Worm (Caenorhabditis elegans) whole organism, young adult: ENCODE results near the gene C50F4.16.

Source experiments
- B0261.1 ChIP-seq: sonication (generic microtip); optimal IDR thresholded peaks from 2 replicates; lab custom pipeline; 2016; ENCODE audit warnings: mild to moderate bottlenecking, missing genetic modification characterization, moderate library complexity, missing compliant biosample characterization
- D2030.7 ChIP-seq: fragments of 200-800 bp; sonication (Bioruptor generic); IDR thresholded peaks from 2 replicates; pipeline ENCODE4 v1.3.6; 2022; ENCODE audit warnings: missing genetic modification reagents, missing genetic modification characterization, missing compliant biosample characterization
- Y53G8AR.9 ChIP-seq: fragments of 200-800 bp; sonication (Bioruptor generic); conservative IDR thresholded peaks from 2 replicates; pipeline ENCODE4 v1.3.6; 2022; ENCODE audit warnings: missing genetic modification reagents, missing genetic modification characterization, missing compliant biosample characterization
- Y79H2A.3 ChIP-seq: fragments of 200-800 bp; sonication (Bioruptor generic); conservative IDR thresholded peaks from 2 replicates; pipeline ENCODE4 v1.3.6; 2022; ENCODE audit warnings: missing genetic modification reagents, missing genetic modification characterization, missing compliant biosample characterization
- ama-1 ChIP-seq, 3 experiments: fragments of 150-350 bp in 1 of 3; sonication (generic microtip) in 2 of 3; optimal IDR thresholded peaks; 2 replicates each; lab custom pipeline; 2014 to 2018; ENCODE audit warnings: missing biosample characterization in 2 of 3, missing genetic modification characterization in 2 of 3, missing genetic modification reagents in 2 of 3
- aptf-2 ChIP-seq: fragments of 200-800 bp; sonication (Bioruptor generic); conservative IDR thresholded peaks from 2 replicates; pipeline ENCODE4 v1.3.6; 2022; ENCODE audit warnings: missing genetic modification reagents, missing genetic modification characterization, missing compliant biosample characterization
- aptf-3 ChIP-seq: fragments of 200-800 bp; sonication (Bioruptor generic); IDR thresholded peaks from 2 replicates; pipeline ENCODE4 v1.3.6; 2022; ENCODE audit warnings: missing genetic modification characterization, missing compliant biosample characterization
- efl-1 ChIP-seq: fragments of 150-350 bp; optimal IDR thresholded peaks from 2 replicates; lab custom pipeline; 2014; ENCODE audit warnings: missing biosample characterization, missing genetic modification reagents, missing genetic modification characterization
- hmg-1.2 ChIP-seq: fragments of 200-800 bp; sonication (Bioruptor generic); IDR thresholded peaks from 2 replicates; pipeline ENCODE4 v1.3.6; 2022; ENCODE audit warnings: missing genetic modification reagents, missing genetic modification characterization, missing compliant biosample characterization
- pha-4 ChIP-seq: fragments of 150-350 bp; sonication (generic microtip); optimal IDR thresholded peaks from 2 replicates; lab custom pipeline; 2014; ENCODE audit warnings: missing biosample characterization, missing genetic modification reagents, missing genetic modification characterization
- snpc-1.3 ChIP-seq: sonication (generic microtip); optimal IDR thresholded peaks from 2 replicates; lab custom pipeline; 2017; ENCODE audit warnings: missing genetic modification characterization, mild to moderate bottlenecking, missing compliant biosample characterization, antibody characterized with exemption, moderate library complexity, missing genotype, missing genetic modification reagents; ENCODE audit not compliant: insufficient read depth
- snpc-3.4 ChIP-seq: sonication (generic microtip); optimal IDR thresholded peaks from 2 replicates; lab custom pipeline; 2017; ENCODE audit warnings: missing genetic modification characterization, mild to moderate bottlenecking, missing compliant biosample characterization, antibody characterized with exemption, moderate library complexity, missing genotype, missing genetic modification reagents
- tlf-1 ChIP-seq: fragments of 200-800 bp; sonication (Bioruptor generic); optimal IDR thresholded peaks from 2 replicates; lab custom pipeline; 2018; ENCODE audit warnings: mild to moderate bottlenecking, missing genetic modification characterization, missing compliant biosample characterization
- ztf-18 ChIP-seq: sonication (generic microtip); optimal IDR thresholded peaks from 2 replicates; lab custom pipeline; 2016; ENCODE audit warnings: missing genotype, mild to moderate bottlenecking, missing genetic modification characterization, missing compliant biosample characterization

ce11 chrV:9550313-9550712 lies 8.9 kb upstream of the C50F4.16 start, which contains the start of gene ehbp-1:
- TF ChIP-seq ztf-18 (tag; lab: Kevin White, UChicago): no peak
- 0 out of 2 replicates have a peak, but pooled peaks have one; percentile 6 for TF ChIP-seq hmg-1.2 (GFP tag; lab: Robert Waterston, UW)
- no peak for TF ChIP-seq B0261.1
- no peak for TF ChIP-seq Y53G8AR.9 (GFP tag; lab: Robert Waterston, UW)
- no peak for TF ChIP-seq ama-1 (optimal IDR thresholded peaks at IDR 0.05; lab: Kevin White, UChicago)
- no peak for TF ChIP-seq ama-1 (GFP tag; optimal IDR thresholded peaks at IDR 0.05; lab: Kevin White, UChicago)
- TF ChIP-seq D2030.7 (GFP tag; lab: Robert Waterston, UW): no peak
- TF ChIP-seq aptf-3 (GFP tag; lab: Robert Waterston, UW): no peak
- TF ChIP-seq Y79H2A.3 (GFP tag; lab: Robert Waterston, UW): no peak
- TF ChIP-seq snpc-1.3 (tag; lab: Kevin White, UChicago): no peak
- no peak for TF ChIP-seq aptf-2 (GFP tag; lab: Robert Waterston, UW)
- TF ChIP-seq pha-4 (tag; lab: Kevin White, UChicago): no peak
- no peak for TF ChIP-seq snpc-3.4
- no peak for TF ChIP-seq tlf-1 (GFP tag; lab: Kevin White, UChicago)
- TF ChIP-seq efl-1 (GFP tag; lab: Kevin White, UChicago): no peak
